Worm (Caenorhabditis elegans): ENCODE measurements around the gene C39B10.7.

C39B10.7 gene

ce11 chrX:10505193-10505592 is 28.5 kb downstream of the C39B10.7 start:
- TF ChIP-seq spr-1 (tag; optimal IDR thresholded peaks at IDR 0.05) (no peak), F37D6.2 (tag; optimal IDR thresholded peaks at IDR 0.05) (no peak), skn-1 (tag; optimal IDR thresholded peaks at IDR 0.05) (no peak), ctbp-1 (GFP tag; IDR thresholded peaks at IDR 0.05) (no peak), nhr-102 (tag; optimal IDR thresholded peaks at IDR 0.05) (no peak), nhr-6 (tag; optimal IDR thresholded peaks at IDR 0.05) (no peak), aly-2 (tag; optimal IDR thresholded peaks at IDR 0.05) (no peak), unc-39 (tag; optimal IDR thresholded peaks at IDR 0.05) (no peak), gei-8 (GFP tag; optimal IDR thresholded peaks at IDR 0.05) (no peak), saeg-2 (GFP tag; IDR thresholded peaks at IDR 0.05) (no peak), hlh-11 (tag; optimal IDR thresholded peaks at IDR 0.05) (no peak), attf-4 (tag; optimal IDR thresholded peaks at IDR 0.05) (no peak), D1046.2 (GFP tag; IDR thresholded peaks at IDR 0.05) (no peak), php-3 (GFP tag; IDR thresholded peaks at IDR 0.05) (no peak)

- TF ChIP-seq hif-1 (tag; optimal IDR thresholded peaks at IDR 0.05) = no peak
- TF ChIP-seq saeg-2 (GFP tag; IDR thresholded peaks at IDR 0.05) = no peak
- TF ChIP-seq nhr-11 (tag; optimal IDR thresholded peaks at IDR 0.05) = no peak
- no peak for TF ChIP-seq Y48G9A.11 (GFP tag; IDR thresholded peaks at IDR 0.05)
- TF ChIP-seq fos-1 (tag; optimal IDR thresholded peaks at IDR 0.05) = no peak
- TF ChIP-seq unc-62 (GFP tag; optimal IDR thresholded peaks at IDR 0.05 in 1 of 2) = peak in 1 of 2 experiments; percentile 70
- no peak for TF ChIP-seq unc-62 (tag; optimal IDR thresholded peaks at IDR 0.05)
- no peak for TF ChIP-seq jun-1 (tag; optimal IDR thresholded peaks at IDR 0.05)
- no peak for TF ChIP-seq nhr-41 (GFP tag; IDR thresholded peaks at IDR 0.05)
These were observed 31.3 kb downstream of the C39B10.7 start for ce11 chrX:10507971-10508370.

- no peak for TF ChIP-seq ceh-62 (tag; optimal IDR thresholded peaks at IDR 0.05)
- TF ChIP-seq php-3 (GFP tag; IDR thresholded peaks at IDR 0.05) = no peak
- no peak for TF ChIP-seq dpl-1 (GFP tag; optimal IDR thresholded peaks at IDR 0.05)
These were observed 37.4 kb downstream of the C39B10.7 start for ce11 chrX:10514056-10514455.

DNA sequence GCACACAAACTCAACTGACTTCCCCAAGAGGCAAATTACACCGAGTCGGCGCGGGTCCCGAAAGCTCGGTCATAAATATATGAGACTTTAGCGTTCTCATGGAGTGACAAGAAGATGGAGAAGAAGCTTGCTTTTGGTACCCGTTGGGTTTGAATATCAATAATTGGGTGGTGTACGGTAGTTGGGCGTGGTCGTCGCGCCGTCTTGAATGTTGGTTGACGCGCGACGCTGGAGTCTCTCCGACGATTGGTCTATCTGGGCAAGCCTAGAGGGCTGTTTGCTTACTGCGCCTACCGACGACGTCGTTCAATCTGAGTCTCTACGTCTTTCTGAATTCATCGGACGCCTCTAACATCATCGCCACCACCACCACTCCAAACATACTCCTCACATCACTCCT is 38.2 kb downstream of the C39B10.7 start:
- TF ChIP-seq ZK337.2 (GFP tag; IDR thresholded peaks at IDR 0.05) = no peak
- no peak for TF ChIP-seq skn-1 (tag; optimal IDR thresholded peaks at IDR 0.05)
- no peak for TF ChIP-seq tra-1 (GFP tag; IDR thresholded peaks at IDR 0.05)
- no peak for TF ChIP-seq hmg-1.1 (GFP tag; IDR thresholded peaks at IDR 0.05)
- TF ChIP-seq ceh-82 (tag; optimal IDR thresholded peaks at IDR 0.05) = no peak
- TF ChIP-seq snpc-4 (tag; optimal IDR thresholded peaks at IDR 0.05) = no peak
- TF ChIP-seq ceh-44 (GFP tag; IDR thresholded peaks at IDR 0.05) = no peak
- no peak for TF ChIP-seq mxl-3 (GFP tag; optimal IDR thresholded peaks at IDR 0.05)
- no peak for TF ChIP-seq nhr-41 (GFP tag; IDR thresholded peaks at IDR 0.05)
- no peak for TF ChIP-seq ama-1 (optimal IDR thresholded peaks at IDR 0.05)
- TF ChIP-seq nhr-76 (tag; optimal IDR thresholded peaks at IDR 0.05) = no peak
- TF ChIP-seq gei-8 (GFP tag; optimal IDR thresholded peaks at IDR 0.05) = no peak
- TF ChIP-seq Y5F2A.4 (GFP tag; optimal IDR thresholded peaks at IDR 0.05) = no peak
- TF ChIP-seq mes-2 (tag; optimal IDR thresholded peaks at IDR 0.05; ENCODE audit: poor library complexity, severe bottlenecking) = no peak
- TF ChIP-seq lir-3 (tag; optimal IDR thresholded peaks at IDR 0.05) = no peak
- TF ChIP-seq lim-7 (GFP tag; IDR thresholded peaks at IDR 0.05) = no peak
- TF ChIP-seq daf-8 (GFP tag; IDR thresholded peaks at IDR 0.05) = no peak
- TF ChIP-seq zfp-2 (tag; optimal IDR thresholded peaks at IDR 0.05) = no peak
- no peak for TF ChIP-seq ztf-7 (tag; optimal IDR thresholded peaks at IDR 0.05)
